Fruit fly (Drosophila melanogaster) whole organism, embryonic: Measurements from ENCODE around the gene CG4631.
A peak's percentile ranks its signal among the peaks of the same experiment; 100 is the strongest.

Experiments used
- Awh ChIP-seq: fragments of 200-800 bp; sonication (Bioruptor generic); IDR thresholded peaks from 2 replicates; pipeline ENCODE4, ENCODE4 v1.3.6; 2022; ENCODE audit warnings: missing biosample characterization, missing genetic modification characterization
- B-H2 ChIP-seq: fragments of 200-800 bp; sonication (Bioruptor generic); optimal IDR thresholded peaks from 2 replicates; lab custom pipeline; 2018; ENCODE audit warnings: missing biosample characterization, mild to moderate bottlenecking, missing genetic modification characterization
- Bdp1 ChIP-seq: fragments of 200-800 bp; sonication (Bioruptor generic); optimal IDR thresholded peaks from 3 replicates; lab custom pipeline; 2016; ENCODE audit warnings: missing biosample characterization, missing genetic modification characterization
- BtbVII ChIP-seq: fragments of 200-800 bp; sonication (Bioruptor generic); optimal IDR thresholded peaks from 3 replicates; lab custom pipeline; 2017; ENCODE audit warnings: missing biosample characterization, mild to moderate bottlenecking, missing genetic modification characterization
- CG11456 ChIP-seq: fragments of 200-800 bp; sonication (Bioruptor generic); IDR thresholded peaks from 3 replicates; pipeline ENCODE4 v1.3.6; 2022; ENCODE audit warnings: missing biosample characterization, missing genetic modification characterization
- CG11560 ChIP-seq: fragments of 200-800 bp; sonication (Bioruptor generic); IDR thresholded peaks from 3 replicates; pipeline ENCODE4 v1.3.6; 2022; ENCODE audit warnings: missing biosample characterization, missing genetic modification characterization
- CG12391 ChIP-seq: fragments of 200-800 bp; sonication (Bioruptor generic); optimal IDR thresholded peaks from 3 replicates; lab custom pipeline; 2018; ENCODE audit warnings: missing biosample characterization, mild to moderate bottlenecking, missing genetic modification characterization, moderate library complexity
- CG14014 ChIP-seq: fragments of 200-800 bp; sonication (Bioruptor generic); IDR thresholded peaks from 2 replicates; pipeline ENCODE4 v1.3.6; 2022; ENCODE audit warnings: missing biosample characterization, missing genetic modification characterization
- CG14050 ChIP-seq: fragments of 200-800 bp; sonication (Bioruptor generic); IDR thresholded peaks from 3 replicates; pipeline ENCODE4 v1.3.6; 2022; ENCODE audit warnings: missing biosample characterization, missing genetic modification characterization
- CG15514 ChIP-seq: fragments of 200-800 bp; sonication (Bioruptor generic); optimal IDR thresholded peaks from 3 replicates; lab custom pipeline; 2017; ENCODE audit warnings: missing biosample characterization, missing genetic modification characterization, mild to moderate bottlenecking, moderate library complexity, missing genetic modification reagents
- CG15696 ChIP-seq: fragments of 200-800 bp; sonication (Bioruptor generic); optimal IDR thresholded peaks from 2 replicates; lab custom pipeline; 2019; ENCODE audit warnings: missing biosample characterization, mild to moderate bottlenecking, missing genetic modification characterization, moderate library complexity
- CG17912 ChIP-seq: fragments of 200-800 bp; sonication (Bioruptor generic); optimal IDR thresholded peaks from 2 replicates; lab custom pipeline; 2018; ENCODE audit warnings: missing biosample characterization, mild to moderate bottlenecking, missing genetic modification characterization
- CG2120 ChIP-seq: fragments of 200-800 bp; sonication (Bioruptor generic); optimal IDR thresholded peaks from 3 replicates; lab custom pipeline; 2016; ENCODE audit warnings: missing biosample characterization, missing genetic modification characterization
- CG4730 ChIP-seq: fragments of 200-800 bp; sonication (Bioruptor generic); IDR thresholded peaks from 2 replicates; pipeline ENCODE4 v1.3.6; 2022; ENCODE audit warnings: missing biosample characterization, missing genetic modification characterization
- CG6175 ChIP-seq: fragments of 200-800 bp; sonication (Bioruptor generic); IDR thresholded peaks from 3 replicates; pipeline ENCODE4 v1.3.6; 2022; ENCODE audit warnings: missing biosample characterization, missing genetic modification characterization
- CG6254 ChIP-seq: fragments of 200-800 bp; sonication (Bioruptor generic); optimal IDR thresholded peaks from 3 replicates; lab custom pipeline; 2017; ENCODE audit warnings: mild to moderate bottlenecking, missing biosample characterization, missing genetic modification reagents, missing genetic modification characterization
- CG6683 ChIP-seq: fragments of 200-800 bp; sonication (Bioruptor generic); optimal IDR thresholded peaks from 2 replicates; lab custom pipeline; 2017; ENCODE audit warnings: missing biosample characterization, mild to moderate bottlenecking, missing genetic modification characterization, missing genetic modification reagents
- CG7271 ChIP-seq: fragments of 200-800 bp; sonication (Bioruptor generic); optimal IDR thresholded peaks from 2 replicates; lab custom pipeline; 2018; ENCODE audit warnings: missing biosample characterization, mild to moderate bottlenecking, missing genetic modification characterization, moderate library complexity
- CG7839 ChIP-seq: fragments of 200-800 bp; sonication (Bioruptor generic); optimal IDR thresholded peaks from 3 replicates; lab custom pipeline; 2018; ENCODE audit warnings: missing biosample characterization, mild to moderate bottlenecking, missing genetic modification characterization, moderate library complexity
- CG9727 ChIP-seq: fragments of 200-800 bp; sonication (Bioruptor generic); optimal IDR thresholded peaks from 3 replicates; lab custom pipeline; 2017; ENCODE audit warnings: missing biosample characterization, mild to moderate bottlenecking, missing genetic modification characterization
- CG9797 ChIP-seq: fragments of 200-800 bp; sonication (Bioruptor generic); optimal IDR thresholded peaks from 3 replicates; lab custom pipeline; 2018; ENCODE audit warnings: missing biosample characterization, mild to moderate bottlenecking, missing genetic modification characterization
- CG9817 ChIP-seq: fragments of 200-800 bp; sonication (Bioruptor generic); optimal IDR thresholded peaks from 2 replicates; lab custom pipeline; 2018; ENCODE audit warnings: missing biosample characterization, mild to moderate bottlenecking, missing genetic modification characterization, moderate library complexity
- CG9876 ChIP-seq: fragments of 200-800 bp; sonication (Bioruptor generic); optimal IDR thresholded peaks from 2 replicates; lab custom pipeline; 2016; ENCODE audit warnings: missing biosample characterization, missing genetic modification characterization
- CG9932 ChIP-seq: fragments of 200-800 bp; sonication (Bioruptor generic); IDR thresholded peaks from 2 replicates; pipeline ENCODE4 v1.3.6; 2022; ENCODE audit warnings: missing biosample characterization, missing genetic modification characterization
- Dad ChIP-seq: fragments of 200-800 bp; sonication (Bioruptor generic); optimal IDR thresholded peaks from 3 replicates; lab custom pipeline; 2016; ENCODE audit warnings: missing biosample characterization, missing genetic modification characterization
- E2f2 ChIP-seq: fragments of 200-800 bp; sonication (Bioruptor generic); IDR thresholded peaks from 2 replicates; pipeline ENCODE4 v1.3.6; 2022; ENCODE audit warnings: missing biosample characterization, missing genetic modification characterization
- H2.0 ChIP-seq: fragments of 200-800 bp; sonication (Bioruptor generic); IDR thresholded peaks from 2 replicates; pipeline ENCODE4 v1.3.6; 2022; ENCODE audit warnings: missing biosample characterization, missing genetic modification characterization
- Hsf ChIP-seq: fragments of 200-800 bp; sonication (Bioruptor generic); optimal IDR thresholded peaks from 3 replicates; lab custom pipeline; 2016; ENCODE audit warnings: missing biosample characterization, missing genetic modification characterization
- MTF-1 ChIP-seq: fragments of 200-800 bp; sonication (Bioruptor generic); optimal IDR thresholded peaks from 2 replicates; lab custom pipeline; 2018; ENCODE audit warnings: missing biosample characterization, mild to moderate bottlenecking, missing genetic modification characterization, borderline replicate concordance
- Meics ChIP-seq: fragments of 200-800 bp; sonication (Bioruptor generic); optimal IDR thresholded peaks from 2 replicates; lab custom pipeline; 2017; ENCODE audit warnings: missing biosample characterization, mild to moderate bottlenecking, missing genetic modification characterization
- NK7.1 ChIP-seq: fragments of 200-800 bp; sonication (Bioruptor generic); optimal IDR thresholded peaks from 3 replicates; lab custom pipeline; 2016; ENCODE audit warnings: missing biosample characterization, missing genetic modification characterization
- Nf-YA ChIP-seq: fragments of 200-800 bp; sonication (Bioruptor generic); IDR thresholded peaks from 2 replicates; pipeline ENCODE4 v1.3.6; 2022; ENCODE audit warnings: missing biosample characterization, missing genetic modification characterization
- Scr ChIP-seq: fragments of 200-800 bp; sonication (Bioruptor generic); IDR thresholded peaks from 2 replicates; pipeline ENCODE4 v1.3.6; 2022; ENCODE audit warnings: missing biosample characterization, missing genetic modification characterization; ENCODE audit not compliant: partially characterized antibody
- ap ChIP-seq: fragments of 200-800 bp; sonication (Bioruptor generic); IDR thresholded peaks from 2 replicates; pipeline ENCODE4 v1.3.6; 2022; ENCODE audit warnings: missing biosample characterization, missing genetic modification characterization
- ash1 ChIP-seq: fragments of 200-800 bp; sonication (Bioruptor generic); optimal IDR thresholded peaks from 2 replicates; lab custom pipeline; 2018; ENCODE audit warnings: missing biosample characterization, mild to moderate bottlenecking, missing genetic modification characterization
- ci ChIP-seq: fragments of 200-800 bp; sonication (Bioruptor generic); IDR thresholded peaks from 3 replicates; pipeline ENCODE4 v1.3.6; 2022; ENCODE audit warnings: missing biosample characterization, missing genetic modification characterization
- dimm ChIP-seq: fragments of 200-800 bp; sonication (Bioruptor generic); IDR thresholded peaks from 2 replicates; pipeline ENCODE4 v1.3.6; 2022; ENCODE audit warnings: missing biosample characterization, missing genetic modification characterization
- en ChIP-seq: fragments of 200-800 bp; sonication (Bioruptor generic); optimal IDR thresholded peaks from 2 replicates; lab custom pipeline; 2016; ENCODE audit warnings: missing biosample characterization, missing genetic modification characterization
- eve ChIP-seq, 2 experiments: fragments of >200 bp; optimal IDR thresholded peaks; 2 replicates each; lab custom pipeline; 2017; ENCODE audit warnings: missing biosample characterization in 2 of 2, missing genetic modification characterization in 2 of 2
- hbn ChIP-seq: fragments of 200-800 bp; sonication (Bioruptor generic); IDR thresholded peaks from 2 replicates; pipeline ENCODE4 v1.3.6; 2022; ENCODE audit warnings: missing biosample characterization, missing genetic modification characterization; ENCODE audit not compliant: partially characterized antibody
- hkb ChIP-seq, 2 experiments: fragments of 200-800 bp in 1 of 2; fragments of >200 bp in 1 of 2; sonication (Bioruptor generic) in 1 of 2; IDR thresholded peaks in 1 of 2; optimal IDR thresholded peaks in 1 of 2; 2 replicates each; pipeline versions ENCODE4 v1.3.6 to Lab custom; 2017 to 2022; ENCODE audit warnings: missing biosample characterization in 1 of 2, missing genetic modification characterization in 1 of 2
- luna ChIP-seq: fragments of 200-800 bp; sonication (Bioruptor generic); optimal IDR thresholded peaks from 2 replicates; lab custom pipeline; 2016; ENCODE audit warnings: missing biosample characterization, missing genetic modification characterization
- org-1 ChIP-seq: fragments of 200-800 bp; sonication (Bioruptor generic); optimal IDR thresholded peaks from 2 replicates; lab custom pipeline; 2017; ENCODE audit warnings: missing biosample characterization, missing genetic modification characterization
- pnt ChIP-seq: fragments of 200-800 bp; sonication (Bioruptor generic); optimal IDR thresholded peaks from 3 replicates; lab custom pipeline; 2016; ENCODE audit warnings: missing biosample characterization, missing genetic modification characterization
- pzg ChIP-seq: fragments of 200-800 bp; sonication (Bioruptor generic); optimal IDR thresholded peaks from 3 replicates; lab custom pipeline; 2018; ENCODE audit warnings: missing biosample characterization, mild to moderate bottlenecking, missing genetic modification characterization, moderate library complexity
- stwl ChIP-seq: fragments of 200-800 bp; sonication (Bioruptor generic); optimal IDR thresholded peaks from 3 replicates; lab custom pipeline; 2018; ENCODE audit warnings: missing biosample characterization, mild to moderate bottlenecking, missing genetic modification characterization, moderate library complexity
- tgo ChIP-seq: fragments of 200-800 bp; sonication (Bioruptor generic); IDR thresholded peaks from 3 replicates; pipeline ENCODE4 v1.3.6; 2022; ENCODE audit warnings: missing biosample characterization, missing genetic modification characterization
- vvl ChIP-seq: fragments of 200-800 bp; sonication (Bioruptor generic); IDR thresholded peaks from 2 replicates; pipeline ENCODE4 v1.3.6; 2022; ENCODE audit warnings: missing biosample characterization, missing genetic modification characterization
- wdn ChIP-seq: fragments of 200-800 bp; sonication (Bioruptor generic); IDR thresholded peaks from 2 replicates; pipeline ENCODE4 v1.3.6; 2022; ENCODE audit warnings: missing biosample characterization, missing genetic modification characterization
- yki ChIP-seq: fragments of >200 bp; optimal IDR thresholded peaks from 3 replicates; lab custom pipeline; 2018
- zfh1 ChIP-seq: fragments of 200-800 bp; sonication (Bioruptor generic); IDR thresholded peaks from 3 replicates; pipeline ENCODE4 v1.3.6; 2022; ENCODE audit warnings: missing biosample characterization, missing genetic modification characterization

The CG4631 gene

dm6 chr2L:16656692-16657109 lies 49.5 kb downstream of the CG4631 start (continued):
- TF ChIP-seq CG15696 (tag; lab: Kevin White, UChicago) = peak; percentile 55
- peak; percentile 82 for TF ChIP-seq stwl (tag; lab: Kevin White, UChicago)
- TF ChIP-seq CG15514 (GFP tag; lab: Kevin White, UChicago) = peak; percentile 55
- peak; percentile 72 for TF ChIP-seq CG9817 (tag; lab: Kevin White, UChicago)
- no peak for TF ChIP-seq ash1 (GFP tag; lab: Kevin White, UChicago)
- peak; percentile 95 for TF ChIP-seq E2f2 (GFP tag; lab: Robert Waterston, UW)
- no peak for TF ChIP-seq MTF-1 (GFP tag; lab: Kevin White, UChicago)
- peak; percentile 87 for TF ChIP-seq CG12391 (tag; lab: Kevin White, UChicago)
- no peak for TF ChIP-seq org-1 (GFP tag; lab: Kevin White, UChicago)
- no peak for TF ChIP-seq NK7.1 (GFP tag; lab: Kevin White, UChicago)
- TF ChIP-seq H2.0 (GFP tag; lab: Robert Waterston, UW) = peak; percentile 58
- TF ChIP-seq ci = peak; percentile 65; the same call in 1 of the 3 replicates
- no peak for TF ChIP-seq Nf-YA
- TF ChIP-seq CG2120 (GFP tag; lab: Kevin White, UChicago) = peak; percentile 80
- peak; percentile 79 for TF ChIP-seq vvl
- no peak for TF ChIP-seq yki
- no peak for TF ChIP-seq dimm (GFP tag; lab: Robert Waterston, UW)
- TF ChIP-seq CG7271 (tag; lab: Kevin White, UChicago) = peak; percentile 32
- TF ChIP-seq pnt (GFP tag; lab: Kevin White, UChicago) = no peak
- TF ChIP-seq CG6683 (GFP tag; lab: Kevin White, UChicago) = no peak
- no peak for TF ChIP-seq luna (GFP tag; lab: Kevin White, UChicago)
- TF ChIP-seq BtbVII (GFP tag; lab: Kevin White, UChicago) = no peak
- peak; percentile 29 for TF ChIP-seq Dad
- TF ChIP-seq en (GFP tag; lab: Kevin White, UChicago) = no peak
- peak; percentile 2 for TF ChIP-seq Bdp1 (GFP tag; lab: Kevin White, UChicago)
- no peak for TF ChIP-seq Scr (GFP tag; lab: Robert Waterston, UW)
- peak; percentile 69 for TF ChIP-seq Hsf (GFP tag; lab: Kevin White, UChicago)
- TF ChIP-seq CG11560 (tag; lab: Robert Waterston, UW) = peak; percentile 55; the same call in 1 of the 3 replicates
- no peak for TF ChIP-seq CG9876 (GFP tag; lab: Kevin White, UChicago)
- TF ChIP-seq pzg (GFP tag; lab: Kevin White, UChicago) = peak; percentile 72
- peak; percentile 66 for TF ChIP-seq CG11456 (GFP tag; lab: Robert Waterston, UW)
- peak; percentile 69 for TF ChIP-seq CG9727 (GFP tag; lab: Kevin White, UChicago)
- TF ChIP-seq CG9932 (GFP tag; lab: Robert Waterston, UW) = peak; percentile 82
- peak; percentile 74; the same call in 2 of the 3 replicates for TF ChIP-seq zfh1
- no peak for TF ChIP-seq hbn (GFP tag; lab: Robert Waterston, UW)
- TF ChIP-seq CG14050 (GFP tag; lab: Robert Waterston, UW) = peak; percentile 56
- peak; percentile 37; the same call in 1 of the 2 replicates for TF ChIP-seq ap (GFP tag; lab: Robert Waterston, UW)
- TF ChIP-seq CG4730 (GFP tag; lab: Robert Waterston, UW) = peak; percentile 54; the same call in 1 of the 2 replicates
- peak; percentile 64 for TF ChIP-seq CG9797 (GFP tag; lab: Kevin White, UChicago)
- peak; percentile 74 for TF ChIP-seq CG7839 (tag; lab: Kevin White, UChicago)
- TF ChIP-seq wdn (GFP tag; lab: Robert Waterston, UW) = peak; percentile 62; the same call in 1 of the 2 replicates
- peak; percentile 74 for TF ChIP-seq CG14014 (GFP tag; lab: Robert Waterston, UW)
- no peak for TF ChIP-seq B-H2 (GFP tag; lab: Kevin White, UChicago)
- TF ChIP-seq eve (GFP tag; optimal IDR thresholded peaks at IDR 0.05; lab: Kevin White, UChicago) = no peak
- no peak for TF ChIP-seq hkb (optimal IDR thresholded peaks at IDR 0.05; lab: Kevin White, UChicago)
- TF ChIP-seq hkb (GFP tag; IDR thresholded peaks at IDR 0.05; lab: Robert Waterston, UW) = peak; percentile 76
- TF ChIP-seq CG6175 (GFP tag; lab: Robert Waterston, UW) = no peak
- no peak for TF ChIP-seq Meics (GFP tag; lab: Kevin White, UChicago)
- peak; percentile 60 for TF ChIP-seq Awh (GFP tag; lab: Robert Waterston, UW)
- TF ChIP-seq tgo (GFP tag; lab: Robert Waterston, UW) = peak; percentile 87
- TF ChIP-seq CG6254 (GFP tag; lab: Kevin White, UChicago) = no peak
- TF ChIP-seq CG17912 (GFP tag; lab: Kevin White, UChicago) = no peak
